Worm (Caenorhabditis elegans): Measurements from ENCODE around the gene str-45.
"Not testable (repeated sequence)": the region's sequence is repeated elsewhere in the genome, so short reads cannot be mapped to it uniquely, and the experiment has no call there.

Gene str-45

DNA sequence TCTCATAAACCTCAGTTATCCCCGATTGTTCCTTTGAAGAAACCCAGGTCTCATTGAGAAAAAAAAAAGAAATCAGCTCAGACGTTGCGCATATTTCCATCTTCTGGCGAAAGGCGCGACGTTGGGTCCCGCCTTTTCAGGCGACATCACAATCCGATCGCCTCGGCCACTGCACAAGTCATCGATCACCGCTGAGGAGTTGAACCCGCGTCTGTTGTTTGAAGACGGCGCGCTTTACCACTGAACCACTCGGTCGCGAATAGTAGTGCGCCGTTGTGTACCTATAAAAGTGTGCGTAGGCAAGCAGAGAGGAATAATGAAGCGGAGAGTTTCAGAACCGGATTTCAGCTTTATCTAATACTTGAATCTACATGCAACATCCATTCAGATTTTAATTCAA lies 32.1 kb downstream of the str-45 start, which contains the start of gene Y75B12B.11:
Gene Y75B12B.11, plus strand, starts transcription at position 394 of the 400 bp plus-strand sequence.
- no peak for TF ChIP-seq unc-62 (GFP tag; optimal IDR thresholded peaks at IDR 0.05)

DNA sequence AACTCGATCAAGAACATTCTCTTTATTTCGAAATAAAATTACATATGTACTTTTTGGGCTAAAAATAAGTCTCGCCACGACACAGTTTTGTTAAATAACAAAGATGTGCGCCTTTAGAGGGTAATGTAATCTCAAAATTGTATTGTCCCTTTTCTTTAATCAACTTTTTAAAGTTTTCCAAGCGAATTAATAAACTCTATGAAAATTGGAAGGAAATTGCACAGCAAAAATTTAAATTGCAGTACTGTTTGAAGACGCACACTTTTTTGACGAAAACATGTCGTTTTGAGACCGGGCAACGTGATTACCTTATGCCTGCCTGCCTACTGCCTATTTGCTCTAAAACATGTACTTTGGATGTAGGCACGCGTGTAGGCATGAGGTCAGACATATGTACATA lies 33.2 kb downstream of the str-45 start:
- TF ChIP-seq unc-62 (GFP tag; optimal IDR thresholded peaks at IDR 0.05), result no peak

DNA sequence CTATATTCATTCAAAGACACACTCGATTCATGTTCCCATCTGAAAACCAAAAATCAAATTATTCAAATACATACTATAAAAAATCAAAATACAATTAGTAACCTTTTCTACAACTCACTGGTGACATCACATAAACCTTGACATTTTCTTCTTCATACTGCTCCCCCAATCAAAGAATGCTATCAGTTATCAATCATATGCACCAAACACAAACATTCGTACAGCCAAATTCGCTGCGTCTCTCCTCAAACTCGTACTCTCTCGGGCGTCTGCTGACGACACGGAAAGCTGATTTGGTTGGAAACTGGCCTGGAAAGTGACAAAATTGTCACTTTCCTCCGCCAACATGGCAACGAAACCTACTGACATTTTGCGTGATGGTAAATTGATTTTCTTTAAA lies 33.6 kb downstream of the str-45 start, which contains the start of gene plc-2:
Gene plc-2, plus strand, starts transcription at position 196 of the 400 bp plus-strand sequence.
- TF ChIP-seq unc-62 (GFP tag; optimal IDR thresholded peaks at IDR 0.05), result no peak

ce11 chrV:15193909-15194308 lies 35.1 kb downstream of the str-45 start, which contains the start of gene Y75B12B.13:
Gene Y75B12B.13, minus strand, starts transcription at chrV:15194009.
- no peak for TF ChIP-seq unc-62 (GFP tag; optimal IDR thresholded peaks at IDR 0.05)

DNA sequence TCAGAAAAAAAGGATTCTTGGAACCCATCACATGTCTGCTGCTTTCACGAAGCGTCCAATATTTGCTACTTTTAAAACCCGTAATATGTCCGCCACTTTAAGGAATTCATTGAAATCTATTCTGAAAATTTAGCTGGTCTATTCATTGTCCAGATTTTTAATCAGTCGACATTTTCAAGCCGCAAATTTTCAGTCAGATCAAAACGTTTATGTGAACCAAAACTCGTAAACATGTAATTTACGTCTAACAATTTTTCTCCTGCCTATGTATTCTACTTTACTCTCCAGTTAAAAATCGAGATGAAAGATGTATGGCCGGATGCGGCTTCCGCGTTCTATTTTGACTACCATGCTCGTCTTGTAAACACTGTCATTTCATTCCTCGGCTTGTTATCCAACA lies 39.2 kb downstream of the str-45 start, which contains the start of gene srw-1:
Gene srw-1, plus strand, starts transcription at position 301 of the 400 bp plus-strand sequence.
- no peak for TF ChIP-seq unc-62 (GFP tag; optimal IDR thresholded peaks at IDR 0.05)

ce11 chrV:15199768-15200167 lies 41.0 kb downstream of the str-45 start, which contains the start of gene Y75B12B.10:
Gene Y75B12B.10, plus strand, starts transcription at chrV:15200068.
- no peak for TF ChIP-seq unc-62 (GFP tag; optimal IDR thresholded peaks at IDR 0.05)

- TF ChIP-seq unc-62 (GFP tag; optimal IDR thresholded peaks at IDR 0.05), result not testable (repeated sequence)
Observed at ce11 chrV:15207681-15208080, 48.9 kb downstream of the str-45 start, which contains the start of gene C41G6.12. Gene C41G6.12, minus strand, starts transcription at chrV:15207781.

Data from whole organism, dauer.